Worm (Caenorhabditis elegans): ENCODE measurements around the gene msp-3.

msp-3 gene

DNA sequence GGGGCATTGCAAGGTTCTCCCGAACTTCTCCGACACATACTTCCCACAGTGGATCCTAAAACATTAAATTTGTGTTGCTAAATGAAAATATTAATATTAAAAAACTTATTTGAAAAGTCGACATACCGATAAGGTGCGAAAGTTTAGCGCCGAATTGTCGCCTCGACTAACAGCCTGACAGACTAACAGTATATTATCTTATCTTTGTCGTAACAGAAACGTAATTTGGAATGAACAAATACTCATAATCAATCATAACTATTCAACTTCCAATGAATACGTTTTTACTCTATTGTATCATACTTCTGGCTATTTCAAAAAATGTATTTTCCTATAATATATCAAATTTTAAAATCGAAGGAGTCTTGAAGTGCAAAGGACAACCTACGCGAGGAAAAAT, 9.1 kb downstream of the msp-3 start, which contains the start of gene F26G1.11:
Gene F26G1.11, plus strand, starts transcription at position 205 of the 400 bp plus-strand sequence.
- TF ChIP-seq ztf-1 (GFP tag; conservative IDR thresholded peaks at IDR 0.05) = no peak
- no peak for TF ChIP-seq zag-1 (tag; optimal IDR thresholded peaks at IDR 0.05)
- no peak for TF ChIP-seq peb-1 (tag; optimal IDR thresholded peaks at IDR 0.05)
- no peak for TF ChIP-seq aly-2 (tag; optimal IDR thresholded peaks at IDR 0.05)
- TF ChIP-seq crh-2 (tag; optimal IDR thresholded peaks at IDR 0.05) = peak; percentile 16
- TF ChIP-seq nhr-11 (tag; optimal IDR thresholded peaks at IDR 0.05) = no peak
- TF ChIP-seq ZK546.5 (tag; optimal IDR thresholded peaks at IDR 0.05) = no peak
- TF ChIP-seq F13H6.1 (tag; optimal IDR thresholded peaks at IDR 0.05) = no peak
- peak; percentile 90 for TF ChIP-seq fos-1 (tag; optimal IDR thresholded peaks at IDR 0.05)
- no peak for TF ChIP-seq unc-39 (tag; optimal IDR thresholded peaks at IDR 0.05)
- no peak for TF ChIP-seq ztf-4 (tag; optimal IDR thresholded peaks at IDR 0.05)
- TF ChIP-seq sma-9 (GFP tag; optimal IDR thresholded peaks at IDR 0.05) = peak; percentile 18
- no peak for TF ChIP-seq sma-9 (tag; optimal IDR thresholded peaks at IDR 0.05)
- TF ChIP-seq Y55F3AM.14 (GFP tag; optimal IDR thresholded peaks at IDR 0.05) = no peak
- TF ChIP-seq nhr-23 (tag; optimal IDR thresholded peaks at IDR 0.05) = no peak
- no peak for TF ChIP-seq nhr-25 (tag; optimal IDR thresholded peaks at IDR 0.05)
- TF ChIP-seq nhr-77 (tag; optimal IDR thresholded peaks at IDR 0.05) = no peak
- TF ChIP-seq unc-55 (GFP tag; optimal IDR thresholded peaks at IDR 0.05) = no peak
- TF ChIP-seq lin-13 (GFP tag; optimal IDR thresholded peaks at IDR 0.05) = no peak
- TF ChIP-seq lin-39 (tag; optimal IDR thresholded peaks at IDR 0.05) = no peak
- TF ChIP-seq mbf-1 (tag; optimal IDR thresholded peaks at IDR 0.05) = no peak

DNA sequence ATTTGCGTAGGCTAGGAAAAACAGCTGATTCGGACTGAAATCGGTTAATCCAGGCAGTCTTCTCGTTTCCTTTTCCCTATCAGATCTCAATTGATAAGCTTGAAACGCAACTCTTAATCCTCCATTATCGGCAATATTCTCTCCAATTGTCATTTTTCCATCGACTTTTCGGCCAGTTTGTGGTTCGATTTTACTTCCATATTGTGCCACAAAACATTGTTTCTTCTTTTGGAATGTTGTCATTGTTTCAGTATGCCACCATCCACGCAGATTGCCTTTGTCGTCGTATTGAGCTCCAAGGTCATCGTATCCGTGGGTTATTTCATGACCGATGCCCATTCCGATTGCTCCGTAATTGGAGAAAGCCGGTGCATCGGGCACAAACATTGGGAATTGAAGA, 10.3 kb downstream of the msp-3 start:
- TF ChIP-seq nhr-12 (tag; optimal IDR thresholded peaks at IDR 0.05) = no peak
- no peak for TF ChIP-seq ama-1 (optimal IDR thresholded peaks at IDR 0.05)
- TF ChIP-seq elt-1 (tag; optimal IDR thresholded peaks at IDR 0.05) = no peak
- no peak for TF ChIP-seq sem-4 (tag; optimal IDR thresholded peaks at IDR 0.05)
- no peak for TF ChIP-seq ztf-4 (tag; optimal IDR thresholded peaks at IDR 0.05)
- TF ChIP-seq aly-2 (tag; optimal IDR thresholded peaks at IDR 0.05) = no peak
- TF ChIP-seq sma-9 (GFP tag; optimal IDR thresholded peaks at IDR 0.05) = no peak
- TF ChIP-seq sma-9 (tag; optimal IDR thresholded peaks at IDR 0.05) = no peak
- TF ChIP-seq unc-55 (GFP tag; optimal IDR thresholded peaks at IDR 0.05) = no peak
- TF ChIP-seq snpc-4 (tag; optimal IDR thresholded peaks at IDR 0.05) = no peak

ce11 chrII:4773891-4774432, 12.1 kb downstream of the msp-3 start, which contains the start of the genes F26G1.9 and F26G1.10:
F26G1.9 (minus strand) TSS chrII:4773991.
F26G1.10 (plus strand) TSS chrII:4774382.
- TF ChIP-seq mab-5 (tag; optimal IDR thresholded peaks at IDR 0.05) = no peak
- peak; percentile 28 for TF ChIP-seq fos-1 (tag; optimal IDR thresholded peaks at IDR 0.05)

DNA sequence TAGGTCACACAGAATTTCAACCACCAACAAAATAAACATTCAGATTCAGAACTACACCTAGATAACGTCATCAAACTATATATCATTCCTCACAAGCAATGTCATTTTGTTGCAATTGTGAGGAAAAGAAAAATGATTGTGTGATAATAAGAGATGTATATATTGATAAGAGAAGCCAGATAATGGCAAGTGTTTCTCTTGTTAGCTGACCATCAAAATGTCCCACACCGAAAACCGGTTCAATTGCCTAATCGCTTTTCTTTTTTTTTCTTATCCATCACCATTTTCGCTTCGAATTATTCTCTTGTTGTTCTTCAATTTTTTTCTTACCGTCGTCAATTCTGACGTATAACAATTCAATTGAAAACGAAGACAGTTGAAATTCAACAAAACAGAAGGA, 13.6 kb downstream of the msp-3 start:
- TF ChIP-seq F13H6.1 (tag; optimal IDR thresholded peaks at IDR 0.05) (peak; percentile 12), nhr-237 (tag; optimal IDR thresholded peaks at IDR 0.05) (no peak), nhr-10 (tag; optimal IDR thresholded peaks at IDR 0.05) (no peak), lin-13 (GFP tag; optimal IDR thresholded peaks at IDR 0.05) (no peak), dmd-4 (tag; optimal IDR thresholded peaks at IDR 0.05) (no peak), egl-27 (tag; optimal IDR thresholded peaks at IDR 0.05) (no peak), ama-1 (optimal IDR thresholded peaks at IDR 0.05) (no peak), peb-1 (tag; optimal IDR thresholded peaks at IDR 0.05) (no peak), gmeb-1 (tag; optimal IDR thresholded peaks at IDR 0.05) (no peak), crh-2 (tag; optimal IDR thresholded peaks at IDR 0.05) (no peak), fos-1 (tag; optimal IDR thresholded peaks at IDR 0.05) (peak; percentile 2), elt-1 (tag; optimal IDR thresholded peaks at IDR 0.05) (no peak), R02D3.7 (tag; optimal IDR thresholded peaks at IDR 0.05) (no peak), alr-1 (tag; optimal IDR thresholded peaks at IDR 0.05) (no peak), C34F6.9 (tag; optimal IDR thresholded peaks at IDR 0.05) (no peak), lsy-2 (tag; optimal IDR thresholded peaks at IDR 0.05) (no peak), nhr-129 (tag; optimal IDR thresholded peaks at IDR 0.05) (no peak), blmp-1 (tag; optimal IDR thresholded peaks at IDR 0.05; ENCODE audit: insufficient read depth) (peak; percentile 18), nhr-21 (tag; optimal IDR thresholded peaks at IDR 0.05) (no peak), zag-1 (tag; optimal IDR thresholded peaks at IDR 0.05) (no peak)
